Worm (Caenorhabditis elegans): ENCODE measurements around the gene fipr-12.

DNA sequence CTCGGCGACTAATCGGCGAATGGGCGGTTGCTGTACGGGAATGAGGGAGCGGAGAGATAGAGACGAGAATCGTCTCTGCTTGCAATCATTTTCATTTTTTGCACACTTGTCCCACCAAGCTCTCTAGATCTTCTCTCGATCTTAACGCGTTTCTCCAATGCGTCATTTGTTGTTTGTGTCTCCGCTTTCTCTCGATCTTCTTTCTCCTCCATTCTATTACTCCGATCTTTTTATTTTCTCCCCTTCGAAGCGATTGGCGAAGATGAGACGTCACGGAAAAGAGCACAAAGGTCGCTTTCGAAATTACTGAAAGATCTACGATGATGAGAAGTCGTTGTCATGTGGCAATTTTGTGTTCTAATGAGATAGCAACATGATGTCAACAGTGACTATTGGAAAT, 15.5 kb downstream of the fipr-12 start:
- TF ChIP-seq W03F9.2 (tag; optimal IDR thresholded peaks at IDR 0.05) = no peak
- no peak for TF ChIP-seq dao-5 (tag; optimal IDR thresholded peaks at IDR 0.05)

All from whole organism, L4/young adult.